Fruit fly (Drosophila melanogaster) Kc167 (cell line): ENCODE results near the gene CG4907.

Experiments
- Sin3A ChIP-seq: fragments of >200 bp; optimal IDR thresholded peaks from 2 replicates; lab custom pipeline; 2018; ENCODE audit warnings: missing external identifiers
- h ChIP-seq: fragments of >200 bp; optimal IDR thresholded peaks from 3 replicates; lab custom pipeline; 2018; ENCODE audit warnings: missing external identifiers
- insv ChIP-seq: fragments of >200 bp; optimal IDR thresholded peaks from 3 replicates; lab custom pipeline; 2018; ENCODE audit warnings: missing external identifiers

DNA sequence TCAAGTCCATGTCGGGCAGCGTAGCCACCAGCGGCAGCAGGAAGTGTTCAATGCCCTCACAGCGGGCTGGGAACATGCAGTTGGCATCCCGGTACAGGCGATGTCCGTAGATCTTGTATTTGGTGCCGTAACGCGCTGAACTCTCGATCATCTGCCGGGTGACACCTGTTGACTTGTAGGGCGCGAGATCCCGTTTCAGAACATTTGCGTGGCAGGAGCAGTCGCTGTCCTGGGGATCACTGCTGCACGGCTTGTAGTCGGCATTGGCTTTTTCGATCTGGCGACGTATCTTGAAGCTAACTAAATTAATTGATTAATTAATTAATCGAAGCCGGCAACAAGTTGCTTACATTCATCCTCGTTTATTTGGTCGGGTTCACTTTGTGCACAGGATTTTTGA is 39.5 kb upstream of the CG4907 start:
- TF ChIP-seq Sin3A, result no peak
- TF ChIP-seq insv, result no peak
- TF ChIP-seq h (lab: Kevin White, UChicago), result no peak
